Worm (Caenorhabditis elegans) whole organism, L4 larva: ENCODE data around the gene npl-10.

ENCODE experiments used
- T20F7.1 ChIP-seq: fragments of 200-800 bp; sonication (Bioruptor generic); optimal IDR thresholded peaks from 2 replicates; lab custom pipeline; 2018; ENCODE audit warnings: mild to moderate bottlenecking, missing genetic modification characterization, missing compliant biosample characterization
- ZK337.2 ChIP-seq: fragments of 200-800 bp; sonication (Bioruptor generic); IDR thresholded peaks from 2 replicates; pipeline ENCODE4 v1.3.6; 2022; ENCODE audit warnings: missing genetic modification reagents, missing genetic modification characterization, missing compliant biosample characterization
- ZK546.5 ChIP-seq, 2 experiments: sonication (generic microtip); optimal IDR thresholded peaks; 2 replicates each; lab custom pipeline; 2017; ENCODE audit warnings: missing biosample characterization in 2 of 2, missing genetic modification characterization in 2 of 2
- aha-1 ChIP-seq: fragments of 150-350 bp; peaks from one replicate; lab custom pipeline; 2014; ENCODE audit warnings: missing biosample characterization, missing genetic modification characterization
- arid-1 ChIP-seq: fragments of 200-800 bp; sonication (Bioruptor generic); conservative IDR thresholded peaks from 2 replicates; pipeline ENCODE4 v1.3.6; 2022; ENCODE audit warnings: missing genetic modification reagents, missing genetic modification characterization, missing compliant biosample characterization
- ceh-20 ChIP-seq: fragments of 200-800 bp; sonication (Bioruptor generic); IDR thresholded peaks from 2 replicates; pipeline ENCODE4 v1.3.6; 2022; ENCODE audit warnings: missing genetic modification reagents, missing genetic modification characterization, missing compliant biosample characterization
- ceh-44 ChIP-seq: fragments of 200-800 bp; sonication (Bioruptor generic); IDR thresholded peaks from 2 replicates; pipeline ENCODE4 v1.3.6; 2022; ENCODE audit warnings: missing genetic modification reagents, missing genetic modification characterization, missing compliant biosample characterization
- ceh-62 ChIP-seq: sonication (generic microtip); optimal IDR thresholded peaks from 2 replicates; lab custom pipeline; 2017; ENCODE audit warnings: missing biosample characterization, missing genetic modification characterization
- daf-12 ChIP-seq: fragments of 150-350 bp; optimal IDR thresholded peaks from 2 replicates; lab custom pipeline; 2014; ENCODE audit warnings: missing biosample characterization, missing genetic modification reagents, missing genetic modification characterization
- daf-16 ChIP-seq, 3 experiments: sonication (generic microtip); optimal IDR thresholded peaks; 2 replicates each; lab custom pipeline; 2016 to 2017; ENCODE audit warnings: missing genetic modification characterization in 3 of 3, missing genetic modification reagents in 3 of 3, mild to moderate bottlenecking in 2 of 3, missing compliant biosample characterization in 2 of 3, missing biosample characterization in 1 of 3, moderate library complexity in 1 of 3
- dmd-6 ChIP-seq: fragments of 200-800 bp; sonication (Bioruptor generic); IDR thresholded peaks from 2 replicates; pipeline ENCODE4 v1.3.6; 2022; ENCODE audit warnings: missing genetic modification reagents, missing genetic modification characterization, missing compliant biosample characterization
- dpl-1 ChIP-seq: fragments of 150-350 bp; optimal IDR thresholded peaks from 2 replicates; lab custom pipeline; 2014; ENCODE audit warnings: missing biosample characterization, missing genetic modification reagents, missing genetic modification characterization
- dve-1 ChIP-seq: sonication (generic microtip); optimal IDR thresholded peaks from 2 replicates; lab custom pipeline; 2017; ENCODE audit warnings: antibody characterized with exemption, mild to moderate bottlenecking, missing genetic modification characterization, missing compliant biosample characterization; ENCODE audit not compliant: insufficient read depth
- fos-1 ChIP-seq: fragments of 150-350 bp; optimal IDR thresholded peaks from 2 replicates; lab custom pipeline; 2014; ENCODE audit warnings: missing biosample characterization, missing genetic modification characterization
- hif-1 ChIP-seq, 2 experiments: sonication (generic microtip); optimal IDR thresholded peaks; 2 replicates each; lab custom pipeline; 2016 to 2017; ENCODE audit warnings: missing compliant biosample characterization in 2 of 2, missing genetic modification characterization in 2 of 2, missing genetic modification reagents in 2 of 2, missing genotype in 2 of 2, mild to moderate bottlenecking in 1 of 2
- hlh-11 ChIP-seq: fragments of 200-800 bp; sonication (Bioruptor generic); optimal IDR thresholded peaks from 2 replicates; lab custom pipeline; 2018; ENCODE audit warnings: mild to moderate bottlenecking, missing genetic modification characterization, missing compliant biosample characterization
- hlh-30 ChIP-seq: sonication (generic microtip); optimal IDR thresholded peaks from 2 replicates; lab custom pipeline; 2017; ENCODE audit warnings: antibody characterized with exemption, mild to moderate bottlenecking, missing genetic modification characterization, missing compliant biosample characterization; ENCODE audit not compliant: insufficient read depth
- lin-29 ChIP-seq: fragments of 200-800 bp; sonication (Bioruptor generic); IDR thresholded peaks from 2 replicates; pipeline ENCODE4 v1.3.6; 2022; ENCODE audit warnings: missing genetic modification reagents, missing genetic modification characterization, missing compliant biosample characterization
- lsy-2 ChIP-seq, 2 experiments: fragments of 150-350 bp in 1 of 2; sonication (generic microtip) in 1 of 2; optimal IDR thresholded peaks; 2 replicates each; lab custom pipeline; 2014 to 2017; ENCODE audit warnings: missing biosample characterization in 2 of 2, missing genetic modification characterization in 2 of 2
- madf-5 ChIP-seq, 2 experiments: fragments of 200-800 bp; sonication (Bioruptor generic); IDR thresholded peaks; 2 replicates each; pipeline ENCODE4 v1.3.6; 2022; ENCODE audit warnings: missing compliant biosample characterization in 2 of 2, missing genetic modification characterization in 2 of 2
- mdl-1 ChIP-seq, 2 experiments: fragments of 150-350 bp in 1 of 2; sonication (generic microtip) in 1 of 2; optimal IDR thresholded peaks; 2 replicates each; lab custom pipeline; 2014 to 2017; ENCODE audit warnings: missing biosample characterization in 2 of 2, missing genetic modification characterization in 2 of 2
- mdt-29 ChIP-seq: fragments of 200-800 bp; sonication (Bioruptor generic); IDR thresholded peaks from 2 replicates; pipeline ENCODE4 v1.3.6; 2022; ENCODE audit warnings: missing genetic modification reagents, missing genetic modification characterization, missing compliant biosample characterization
- mep-1 ChIP-seq: fragments of 150-350 bp; sonication (generic microtip); optimal IDR thresholded peaks from 3 replicates; lab custom pipeline; 2014; ENCODE audit warnings: missing biosample characterization, missing genetic modification characterization
- mes-2 ChIP-seq: sonication (generic microtip); optimal IDR thresholded peaks from 2 replicates; lab custom pipeline; 2016; ENCODE audit warnings: missing genotype, mild to moderate bottlenecking, missing genetic modification characterization, missing compliant biosample characterization; ENCODE audit not compliant: poor library complexity, severe bottlenecking
- nhr-10 ChIP-seq: fragments of 150-350 bp; optimal IDR thresholded peaks from 2 replicates; lab custom pipeline; 2014; ENCODE audit warnings: missing biosample characterization, missing genetic modification characterization
- nhr-102 ChIP-seq: sonication (generic microtip); optimal IDR thresholded peaks from 2 replicates; lab custom pipeline; 2016; ENCODE audit warnings: mild to moderate bottlenecking, missing genetic modification characterization, moderate library complexity, missing compliant biosample characterization
- nhr-11 ChIP-seq: fragments of 150-350 bp; optimal IDR thresholded peaks from 2 replicates; lab custom pipeline; 2014; ENCODE audit warnings: missing biosample characterization, missing genetic modification characterization
- nhr-111 ChIP-seq: fragments of 200-800 bp; sonication (Bioruptor generic); optimal IDR thresholded peaks from 2 replicates; lab custom pipeline; 2018; ENCODE audit warnings: mild to moderate bottlenecking, missing genetic modification characterization, missing compliant biosample characterization
- nhr-28 ChIP-seq: fragments of 150-350 bp; optimal IDR thresholded peaks from 2 replicates; lab custom pipeline; 2014; ENCODE audit warnings: missing biosample characterization, missing genetic modification characterization
- nhr-6 ChIP-seq: fragments of 150-350 bp; optimal IDR thresholded peaks from 2 replicates; lab custom pipeline; 2014; ENCODE audit warnings: missing biosample characterization, missing genetic modification characterization
- nhr-76 ChIP-seq: fragments of 150-350 bp; optimal IDR thresholded peaks from 2 replicates; lab custom pipeline; 2014; ENCODE audit warnings: missing biosample characterization, missing genetic modification characterization
- nhr-77 ChIP-seq: fragments of 150-350 bp; optimal IDR thresholded peaks from 2 replicates; lab custom pipeline; 2014; ENCODE audit warnings: missing biosample characterization, missing genetic modification characterization
- php-3 ChIP-seq: fragments of 200-800 bp; sonication (Bioruptor generic); IDR thresholded peaks from 2 replicates; pipeline ENCODE4 v1.3.6; 2022; ENCODE audit warnings: missing genetic modification reagents, missing genetic modification characterization, missing compliant biosample characterization
- pqm-1 ChIP-seq: sonication (generic microtip); optimal IDR thresholded peaks from 2 replicates; lab custom pipeline; 2017; ENCODE audit warnings: missing biosample characterization, missing genetic modification characterization
- rbr-2 ChIP-seq: sonication (generic microtip); optimal IDR thresholded peaks from 2 replicates; lab custom pipeline; 2016; ENCODE audit warnings: missing genotype, missing genetic modification characterization, missing compliant biosample characterization
- saeg-2 ChIP-seq: fragments of 200-800 bp; sonication (Bioruptor generic); IDR thresholded peaks from 2 replicates; pipeline ENCODE4 v1.3.6; 2022; ENCODE audit warnings: missing genetic modification reagents, missing genetic modification characterization, missing compliant biosample characterization
- snpc-1.2 ChIP-seq: fragments of 200-800 bp; sonication (Bioruptor generic); IDR thresholded peaks from 2 replicates; pipeline ENCODE4 v1.3.6; 2022; ENCODE audit warnings: missing genetic modification reagents, missing genetic modification characterization, missing compliant biosample characterization
- tra-1 ChIP-seq: fragments of 200-800 bp; sonication (Bioruptor generic); IDR thresholded peaks from 2 replicates; pipeline ENCODE4 v1.3.6; 2022; ENCODE audit warnings: missing genetic modification reagents, missing genetic modification characterization, missing compliant biosample characterization
- unc-39 ChIP-seq: sonication (generic microtip); optimal IDR thresholded peaks from 2 replicates; lab custom pipeline; 2017; ENCODE audit warnings: missing biosample characterization, missing genetic modification characterization
- unc-62 ChIP-seq, 3 experiments: fragments of 150-350 bp in 1 of 3; sonication (generic microtip); optimal IDR thresholded peaks in 2 of 3; peaks in 1 of 3; 1 replicate in 1 of 3; 2 replicates in 2 of 3; lab custom pipeline; 2014 to 2017; ENCODE audit warnings: missing biosample characterization in 3 of 3, missing genetic modification characterization in 3 of 3, missing genetic modification reagents in 3 of 3, missing genotype in 1 of 3
- vab-7 ChIP-seq: fragments of 200-800 bp; sonication (Bioruptor generic); IDR thresholded peaks from 2 replicates; pipeline ENCODE4 v1.3.6; 2022; ENCODE audit warnings: missing genetic modification reagents, missing genetic modification characterization, missing compliant biosample characterization
- zip-11 ChIP-seq: fragments of 200-800 bp; sonication (Bioruptor generic); IDR thresholded peaks from 2 replicates; pipeline ENCODE4 v1.3.6; 2022; ENCODE audit warnings: missing genetic modification characterization, missing compliant biosample characterization

Gene npl-10

ce11 chrIII:3908205-3908604 lies 27.5 kb downstream of the npl-10 start:
- no peak for TF ChIP-seq fos-1 (tag; lab: Kevin White, UChicago)
- no peak for TF ChIP-seq nhr-102 (tag; lab: Kevin White, UChicago)
- TF ChIP-seq hlh-11 (tag; lab: Kevin White, UChicago): peak; percentile 58
- peak; percentile 41 for TF ChIP-seq hlh-30 (tag; lab: Kevin White, UChicago)
- TF ChIP-seq mes-2: peak; percentile 25
- TF ChIP-seq lsy-2 (tag; optimal IDR thresholded peaks at IDR 0.05; lab: Kevin White, UChicago): peak; percentile 12 to 43
- peak; percentile 5 for TF ChIP-seq nhr-77 (tag; lab: Kevin White, UChicago)
- no peak for TF ChIP-seq nhr-76 (tag; lab: Kevin White, UChicago)
- TF ChIP-seq dmd-6 (GFP tag; lab: Robert Waterston, UW): peak; percentile 13; the same call in 1 of the 2 replicates
- peak; percentile 68 for TF ChIP-seq nhr-11 (tag; lab: Kevin White, UChicago)
- TF ChIP-seq nhr-28: peak; percentile 98
- TF ChIP-seq mep-1: peak; percentile 57
- peak in 1 of 2 experiments; percentile 75 for TF ChIP-seq daf-16 (GFP tag; optimal IDR thresholded peaks at IDR 0.05; lab: Kevin White, UChicago)
- peak; percentile 66 for TF ChIP-seq daf-16 (tag; optimal IDR thresholded peaks at IDR 0.05; lab: Kevin White, UChicago)
- TF ChIP-seq dpl-1 (GFP tag; lab: Kevin White, UChicago): no peak
- TF ChIP-seq rbr-2: peak; percentile 14
- 0 out of 2 replicates have a peak, but pooled peaks have one; percentile 13 for TF ChIP-seq arid-1 (GFP tag; lab: Robert Waterston, UW)
- peak; percentile 100 for TF ChIP-seq aha-1 (tag; lab: Kevin White, UChicago)
- TF ChIP-seq nhr-6 (tag; lab: Kevin White, UChicago): no peak
- no peak for TF ChIP-seq unc-39 (tag; lab: Kevin White, UChicago)
- TF ChIP-seq hif-1 (tag; optimal IDR thresholded peaks at IDR 0.05; lab: Kevin White, UChicago): peak; percentile 45 to 99
- peak; percentile 62 for TF ChIP-seq dve-1 (tag; lab: Kevin White, UChicago)

ce11 chrIII:3907587-3907986 lies 28.1 kb downstream of the npl-10 start, which contains the start of gene mmcm-1:
Gene mmcm-1, minus strand, starts transcription at chrIII:3907687.
- no peak for TF ChIP-seq unc-39 (tag; lab: Kevin White, UChicago)
- peak in 1 of 2 experiments; percentile 76 for TF ChIP-seq unc-62 (GFP tag; optimal IDR thresholded peaks at IDR 0.05 in 1 of 2; lab: Kevin White, UChicago)
- no peak for TF ChIP-seq unc-62 (tag; optimal IDR thresholded peaks at IDR 0.05; lab: Kevin White, UChicago)
- TF ChIP-seq nhr-28: no peak
- TF ChIP-seq daf-16 (GFP tag; optimal IDR thresholded peaks at IDR 0.05; lab: Kevin White, UChicago): no peak
- no peak for TF ChIP-seq daf-16 (tag; optimal IDR thresholded peaks at IDR 0.05; lab: Kevin White, UChicago)
- no peak for TF ChIP-seq T20F7.1 (GFP tag; lab: Kevin White, UChicago)
- TF ChIP-seq ZK546.5 (tag; optimal IDR thresholded peaks at IDR 0.05; lab: Kevin White, UChicago): no peak
- no peak for TF ChIP-seq php-3 (GFP tag; lab: Robert Waterston, UW)
- no peak for TF ChIP-seq vab-7
- no peak for TF ChIP-seq arid-1 (GFP tag; lab: Robert Waterston, UW)

ce11 chrIII:3906481-3906880 lies 29.2 kb downstream of the npl-10 start:
- TF ChIP-seq daf-12 (tag; lab: Kevin White, UChicago) (no peak), madf-5 (GFP tag; IDR thresholded peaks at IDR 0.05; lab: Robert Waterston, UW) (no peak), ceh-44 (no peak), nhr-10 (tag; lab: Kevin White, UChicago) (no peak)

- 0 out of 2 replicates have a peak, but pooled peaks have one; percentile 49 for TF ChIP-seq arid-1 (GFP tag; lab: Robert Waterston, UW)
- TF ChIP-seq ceh-20 (GFP tag; lab: Robert Waterston, UW): no peak
- no peak for TF ChIP-seq pqm-1
- TF ChIP-seq vab-7: no peak
- no peak for TF ChIP-seq lin-29
- TF ChIP-seq nhr-111 (GFP tag; lab: Kevin White, UChicago): no peak
- peak in 1 of 2 experiments; percentile 3 for TF ChIP-seq lsy-2 (tag; optimal IDR thresholded peaks at IDR 0.05; lab: Kevin White, UChicago)
- TF ChIP-seq mdt-29: peak; percentile 36; the same call in 1 of the 2 replicates
- no peak for TF ChIP-seq saeg-2 (GFP tag; lab: Robert Waterston, UW)
- no peak for TF ChIP-seq snpc-1.2 (GFP tag; lab: Robert Waterston, UW)
- no peak for TF ChIP-seq ZK337.2
- TF ChIP-seq fos-1 (tag; lab: Kevin White, UChicago): no peak
- no peak for TF ChIP-seq dve-1 (tag; lab: Kevin White, UChicago)
- TF ChIP-seq aha-1 (tag; lab: Kevin White, UChicago): no peak
- no peak for TF ChIP-seq zip-11 (GFP tag; lab: Robert Waterston, UW)
- no peak for TF ChIP-seq ceh-62 (tag; lab: Kevin White, UChicago)
- TF ChIP-seq tra-1: 0 out of 2 replicates have a peak, but pooled peaks have one; percentile 8
- TF ChIP-seq mdl-1 (tag; optimal IDR thresholded peaks at IDR 0.05; lab: Kevin White, UChicago): no peak
Observed at ce11 chrIII:3902588-3903325, 33.0 kb downstream of the npl-10 start.
